Worm (Caenorhabditis elegans) whole organism, L3 larva: ENCODE data around the gene mdh-1.

ENCODE experiments used
- aly-2 ChIP-seq: fragments of 150-350 bp; optimal IDR thresholded peaks from 2 replicates; lab custom pipeline; 2014; ENCODE audit warnings: missing biosample characterization, missing genetic modification characterization
- ceh-28 ChIP-seq: fragments of 150-350 bp; optimal IDR thresholded peaks from 2 replicates; lab custom pipeline; 2014; ENCODE audit warnings: missing biosample characterization, missing genetic modification reagents, missing genetic modification characterization
- lin-39 ChIP-seq: fragments of 150-350 bp; optimal IDR thresholded peaks from 2 replicates; lab custom pipeline; 2018; ENCODE audit warnings: missing biosample characterization, missing genetic modification reagents, missing genetic modification characterization
- nhr-11 ChIP-seq: fragments of 150-350 bp; optimal IDR thresholded peaks from 2 replicates; lab custom pipeline; 2014; ENCODE audit warnings: missing biosample characterization, missing genetic modification characterization
- nhr-12 ChIP-seq: fragments of 150-350 bp; optimal IDR thresholded peaks from 2 replicates; lab custom pipeline; 2014; ENCODE audit warnings: missing biosample characterization, missing genetic modification characterization
- nhr-237 ChIP-seq: fragments of 150-350 bp; optimal IDR thresholded peaks from 2 replicates; lab custom pipeline; 2014; ENCODE audit warnings: missing biosample characterization, missing genetic modification characterization
- nhr-25 ChIP-seq: sonication (generic microtip); optimal IDR thresholded peaks from 2 replicates; lab custom pipeline; 2017; ENCODE audit warnings: missing biosample characterization, missing genetic modification characterization
- nhr-28 ChIP-seq: fragments of 150-350 bp; optimal IDR thresholded peaks from 2 replicates; lab custom pipeline; 2014; ENCODE audit warnings: missing biosample characterization, missing genetic modification characterization
- nhr-76 ChIP-seq: fragments of 150-350 bp; sonication (generic microtip); optimal IDR thresholded peaks from 5 replicates; lab custom pipeline; 2014; ENCODE audit warnings: missing biosample characterization, missing genetic modification characterization

ce11 chrV:6493821-6494220, 22.5 kb downstream of the mdh-1 start, which contains the start of gene cpt-6:
- TF ChIP-seq nhr-12 = no peak
- no peak for TF ChIP-seq ceh-28 (tag; lab: Kevin White, UChicago)
- TF ChIP-seq nhr-11 (tag; lab: Kevin White, UChicago) = no peak
- TF ChIP-seq lin-39 (tag; lab: Kevin White, UChicago) = no peak
- no peak for TF ChIP-seq nhr-76 (tag; lab: Kevin White, UChicago)
- TF ChIP-seq nhr-25 (tag; lab: Kevin White, UChicago) = no peak
- no peak for TF ChIP-seq aly-2
- TF ChIP-seq nhr-237 (tag; lab: Kevin White, UChicago) = no peak
- TF ChIP-seq nhr-28 = no peak
